Fruit fly (Drosophila melanogaster) whole organism, larva: ENCODE results near the gene CG4408.
A peak's percentile ranks its signal among the peaks of the same experiment; 100 is the strongest.

Experiments used
- noc ChIP-seq: fragments of 200-800 bp; sonication (Bioruptor generic); optimal IDR thresholded peaks from 3 replicates; lab custom pipeline; 2019; ENCODE audit warnings: missing biosample characterization, mild to moderate bottlenecking, missing genetic modification characterization, moderate library complexity

The CG4408 gene

DNA sequence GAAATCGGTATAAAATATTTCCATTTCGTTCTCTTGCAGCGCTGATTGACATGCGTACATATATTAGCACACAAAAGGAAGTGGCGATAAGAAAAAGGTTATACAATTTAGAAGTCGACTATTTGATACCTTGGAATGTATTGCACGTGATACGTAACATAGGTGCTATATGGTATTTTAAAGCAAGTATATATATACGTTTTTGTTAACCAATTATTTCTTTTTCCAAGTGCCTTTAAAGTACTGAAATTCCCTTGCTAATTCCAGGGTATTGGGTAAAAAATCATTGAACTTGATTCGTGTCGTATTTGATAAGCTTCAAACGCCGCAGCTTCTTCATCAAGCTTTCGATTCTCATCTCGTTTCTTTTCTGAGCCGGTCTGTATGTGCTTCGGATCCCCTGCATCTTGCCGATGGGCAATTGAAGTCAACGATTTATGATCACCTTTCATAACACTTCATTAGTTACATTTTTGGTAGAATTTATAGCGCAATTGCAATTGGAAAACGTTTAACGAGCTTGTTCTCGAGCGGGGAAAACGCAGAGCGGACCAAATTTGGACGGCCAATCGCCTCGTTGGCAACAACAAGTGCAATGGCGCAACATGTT is at the start of gene CG4408:
CG4408 (minus strand) TSS at position 60 of the 610 bp plus-strand sequence.
- peak; percentile 95 for TF ChIP-seq noc (tag; lab: Kevin White, UChicago)

dm6 chr3R:23407880-23408279 is 44.5 kb upstream of the CG4408 start:
- no peak for TF ChIP-seq noc (tag; lab: Kevin White, UChicago)

dm6 chr3R:23405209-23405608 is 41.8 kb upstream of the CG4408 start, which contains the start of gene Ir94e:
Ir94e (plus strand) TSS chr3R:23405509.
- TF ChIP-seq noc (tag; lab: Kevin White, UChicago): no peak

DNA sequence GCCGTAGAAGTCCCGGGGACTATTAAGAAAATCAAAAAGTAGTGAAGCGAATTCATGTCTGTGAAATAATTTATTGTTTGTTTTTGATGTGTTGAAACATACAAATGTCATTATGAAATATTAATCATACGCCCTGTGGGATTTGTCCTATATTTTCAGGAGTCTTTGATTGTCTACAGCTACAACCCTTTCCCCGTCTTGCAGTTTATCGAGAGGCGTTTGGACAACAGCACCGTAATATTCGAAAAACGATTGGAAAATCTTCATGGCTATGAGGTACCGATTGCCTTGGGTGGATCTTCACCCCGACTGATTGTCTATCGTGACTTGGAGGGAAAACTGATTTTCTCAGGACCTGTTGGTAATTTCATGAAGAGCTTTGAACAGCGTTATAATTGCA is 40.3 kb upstream of the CG4408 start, which contains the start of gene CG17380:
CG17380 (minus strand) TSS at position 101 of the 400 bp plus-strand sequence.
- no peak for TF ChIP-seq noc (tag; lab: Kevin White, UChicago)

- no peak for TF ChIP-seq noc (tag; lab: Kevin White, UChicago)
These were observed 39.1 kb upstream of the CG4408 start, which contains the start of gene Ir94d for dm6 chr3R:23402508-23402907. Ir94d (plus strand) TSS chr3R:23402808.

dm6 chr3R:23401519-23401918 is 38.1 kb upstream of the CG4408 start:
- no peak for TF ChIP-seq noc (tag; lab: Kevin White, UChicago)

dm6 chr3R:23399679-23400078 is 36.3 kb upstream of the CG4408 start:
- TF ChIP-seq noc (tag; lab: Kevin White, UChicago): no peak

dm6 chr3R:23398979-23399378 is 35.6 kb upstream of the CG4408 start:
- no peak for TF ChIP-seq noc (tag; lab: Kevin White, UChicago)

DNA sequence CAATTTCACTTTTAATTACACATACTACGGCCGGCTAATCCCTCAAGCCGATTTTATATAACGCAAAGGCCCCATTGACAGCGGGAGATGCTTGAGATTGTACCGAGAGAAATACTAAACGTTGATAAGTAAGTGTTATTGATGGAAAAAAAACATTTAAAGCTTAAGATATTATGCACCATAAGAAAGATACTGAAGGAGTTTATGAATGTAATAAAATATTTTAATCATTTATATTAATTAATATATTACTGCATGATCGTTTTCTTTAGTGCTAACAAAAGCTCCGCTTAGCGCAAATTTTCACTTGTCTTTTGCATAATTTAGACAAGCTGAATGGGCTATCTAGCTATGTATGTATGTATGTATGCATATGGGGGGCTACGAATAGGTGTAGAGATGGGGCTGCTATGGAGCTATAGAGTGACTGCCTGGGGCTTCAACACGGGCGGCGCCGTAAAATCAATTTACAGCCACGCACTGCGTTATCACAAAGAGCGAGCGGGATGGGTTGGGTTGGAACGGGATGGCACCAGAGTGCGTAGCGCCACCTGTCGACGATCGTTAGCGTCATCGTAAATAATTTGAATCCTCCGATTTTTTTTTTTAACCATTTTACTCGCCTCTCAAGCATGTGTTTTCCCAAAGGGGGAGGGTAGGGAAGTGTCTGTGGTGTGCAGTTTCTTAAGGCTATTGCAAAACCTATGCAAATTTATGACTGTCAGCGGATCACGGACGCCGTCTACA is 33.3 kb upstream of the CG4408 start:
- no peak for TF ChIP-seq noc (tag; lab: Kevin White, UChicago)

DNA sequence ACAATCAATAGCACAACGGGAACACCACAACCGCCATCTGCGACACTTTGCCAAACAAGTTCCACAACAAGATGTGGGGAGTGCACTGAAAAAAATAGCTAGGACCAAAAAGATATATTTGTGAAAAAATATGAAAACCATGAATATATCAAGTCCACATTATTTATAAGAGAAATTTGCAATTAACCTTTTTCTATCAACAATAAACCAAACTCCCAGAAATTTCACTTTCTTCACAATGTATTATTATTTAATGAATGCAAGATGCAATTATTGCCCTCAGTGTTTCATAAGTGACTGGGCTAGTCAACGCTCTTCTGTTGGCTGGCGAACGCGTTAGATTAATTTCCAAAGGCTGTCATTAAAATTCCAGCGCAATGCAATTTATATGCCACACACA is 32.3 kb upstream of the CG4408 start:
- no peak for TF ChIP-seq noc (tag; lab: Kevin White, UChicago)

DNA sequence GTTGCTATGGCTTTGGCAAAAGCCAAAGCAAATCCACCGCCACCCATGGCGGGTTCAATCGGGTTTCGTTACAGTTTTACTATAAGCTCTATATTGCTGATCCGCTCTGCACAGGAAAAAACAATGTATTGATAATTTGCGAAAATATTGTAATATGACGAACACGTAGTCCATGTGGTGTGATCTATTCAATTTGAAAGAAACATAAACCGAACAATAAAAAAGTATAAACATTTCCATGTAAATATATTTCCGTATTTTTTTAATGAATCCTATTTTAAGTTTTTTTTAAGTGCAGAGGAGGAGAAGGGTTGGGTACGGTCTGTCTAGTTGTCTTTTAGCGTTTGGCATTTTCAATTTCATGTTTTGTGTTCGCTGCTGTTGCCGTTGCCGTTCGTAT is 30.1 kb upstream of the CG4408 start:
- TF ChIP-seq noc (tag; lab: Kevin White, UChicago): no peak

dm6 chr3R:23392235-23392634 is 28.9 kb upstream of the CG4408 start:
- no peak for TF ChIP-seq noc (tag; lab: Kevin White, UChicago)

DNA sequence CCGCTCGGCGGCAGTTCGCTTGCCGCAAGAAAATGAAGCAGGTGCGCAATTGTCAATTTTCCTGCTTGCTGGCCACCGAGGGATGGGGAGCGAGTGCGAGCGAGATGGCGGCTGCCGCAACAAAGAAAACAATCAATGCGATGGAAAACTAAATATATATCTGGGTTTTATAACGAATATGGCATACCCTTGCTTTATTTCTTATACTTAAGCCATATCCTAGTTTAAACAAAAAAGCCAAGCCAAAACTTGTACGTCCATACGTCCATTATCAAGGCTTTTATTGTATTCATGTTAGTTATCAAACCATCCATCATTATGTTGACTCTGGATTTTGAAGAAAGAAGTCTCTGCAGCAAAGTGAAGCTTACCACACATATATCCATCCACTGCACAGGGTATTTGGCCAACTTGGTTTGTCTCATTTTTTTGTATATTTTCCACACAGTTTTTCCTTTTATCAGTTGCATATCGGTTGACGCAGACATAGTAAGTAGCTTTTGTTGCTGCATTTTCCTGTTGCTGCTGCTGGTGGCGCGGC is 27.5 kb upstream of the CG4408 start:
- no peak for TF ChIP-seq noc (tag; lab: Kevin White, UChicago)

DNA sequence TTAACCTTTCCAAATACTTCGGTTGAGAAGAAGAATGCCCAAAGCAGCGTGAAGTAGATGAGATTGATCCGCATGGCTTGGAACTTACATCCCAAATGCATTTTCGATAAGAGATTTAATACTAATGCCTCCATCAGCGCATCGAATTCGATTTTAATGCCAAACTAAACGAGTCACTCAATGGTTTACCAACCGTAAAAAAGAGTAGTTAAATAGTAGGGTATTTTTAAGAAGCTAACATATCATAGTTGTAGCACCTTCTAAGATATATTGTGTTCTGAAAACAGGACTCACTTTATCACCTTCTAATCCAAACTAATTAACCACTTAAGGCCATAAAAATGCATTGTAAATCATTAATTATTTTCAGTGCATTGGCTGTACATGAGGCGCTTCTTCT is 25.4 kb upstream of the CG4408 start, which contains the start of gene CG31515:
CG31515 (minus strand) TSS at position 101 of the 400 bp plus-strand sequence.
- no peak for TF ChIP-seq noc (tag; lab: Kevin White, UChicago)

DNA sequence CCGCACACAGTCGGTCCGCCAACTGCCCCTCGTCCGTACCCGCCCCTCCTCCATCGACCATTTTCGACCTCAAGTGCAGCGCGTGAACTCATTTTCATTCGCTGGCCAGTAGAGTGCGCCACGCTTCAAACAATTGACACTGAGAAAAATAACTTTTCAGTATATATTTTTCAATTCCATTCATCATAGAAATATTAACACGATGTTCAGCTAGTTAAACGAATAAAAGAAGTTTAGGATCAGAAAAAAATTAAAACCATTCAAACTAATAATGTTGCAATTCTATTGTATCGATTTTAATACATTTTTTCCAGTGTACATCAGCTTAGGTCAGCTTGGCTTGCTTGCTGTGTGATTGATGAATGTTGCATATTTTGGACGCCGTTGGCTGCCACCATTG is 23.5 kb upstream of the CG4408 start:
- no peak for TF ChIP-seq noc (tag; lab: Kevin White, UChicago)

- TF ChIP-seq noc (tag; lab: Kevin White, UChicago): no peak
These were observed 22.7 kb upstream of the CG4408 start for dm6 chr3R:23386021-23386457.
